Worm (Caenorhabditis elegans): Measurements from ENCODE around the gene Y50E8A.1.
"Not testable (repeated sequence)": the region's sequence is repeated elsewhere in the genome, so short reads cannot be mapped to it uniquely, and the experiment has no call there.

The Y50E8A.1 gene

DNA sequence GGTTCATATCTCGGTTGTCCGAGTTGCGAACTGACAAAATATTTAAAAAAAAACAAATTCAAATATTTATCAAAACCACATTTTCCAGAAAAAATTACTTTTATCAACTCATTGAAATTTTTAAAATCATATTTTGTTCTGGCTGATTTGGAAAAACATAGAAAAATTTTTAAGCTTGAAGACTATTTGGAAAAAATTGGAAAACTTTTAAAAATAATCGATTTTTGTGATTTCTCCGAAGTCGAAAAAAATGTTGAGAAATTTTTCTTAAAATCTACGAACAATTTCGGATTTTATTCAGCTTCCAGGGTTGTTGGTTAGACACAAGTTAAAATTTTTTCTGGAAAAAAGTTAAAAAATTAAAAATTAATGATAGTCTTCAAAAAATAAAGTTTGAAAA is 10.2 kb downstream of the Y50E8A.1 start, which contains the start of gene Y50E8A.5:
Gene Y50E8A.5, minus strand, starts transcription at position 101 of the 400 bp plus-strand sequence.
- TF ChIP-seq lin-13 (GFP tag; optimal IDR thresholded peaks at IDR 0.05) (no peak), Y55F3AM.14 (GFP tag; optimal IDR thresholded peaks at IDR 0.05) (no peak), R02D3.7 (tag; optimal IDR thresholded peaks at IDR 0.05) (no peak), dmd-4 (tag; optimal IDR thresholded peaks at IDR 0.05) (no peak), aly-2 (tag; optimal IDR thresholded peaks at IDR 0.05) (no peak), nhr-23 (tag; optimal IDR thresholded peaks at IDR 0.05) (no peak), gmeb-1 (tag; optimal IDR thresholded peaks at IDR 0.05) (no peak), ZK546.5 (tag; optimal IDR thresholded peaks at IDR 0.05) (no peak), lin-11 (tag; optimal IDR thresholded peaks at IDR 0.05) (no peak)

DNA sequence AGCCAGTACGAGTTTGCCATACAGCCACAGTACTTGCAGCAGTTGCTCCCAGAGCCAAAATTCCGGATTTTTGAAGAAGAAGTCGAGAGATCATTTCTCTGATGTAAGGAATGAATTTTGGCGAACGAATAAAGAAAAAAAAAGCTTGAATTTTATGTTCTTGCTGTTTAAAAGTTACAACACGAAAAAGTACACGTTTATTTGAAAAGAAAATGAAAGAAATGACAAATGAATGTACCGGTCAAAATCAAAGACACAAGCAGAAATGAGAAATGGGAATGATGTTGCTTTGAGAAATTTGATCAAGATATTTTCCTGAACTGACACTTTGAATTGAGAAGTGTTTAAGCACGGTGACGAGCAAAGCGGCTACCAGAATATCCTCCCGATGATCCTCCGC is 14.5 kb downstream of the Y50E8A.1 start, which contains the start of gene Y50E8A.6:
Gene Y50E8A.6, minus strand, starts transcription at position 101 of the 400 bp plus-strand sequence.
- TF ChIP-seq snpc-4 (tag; optimal IDR thresholded peaks at IDR 0.05) = no peak

DNA sequence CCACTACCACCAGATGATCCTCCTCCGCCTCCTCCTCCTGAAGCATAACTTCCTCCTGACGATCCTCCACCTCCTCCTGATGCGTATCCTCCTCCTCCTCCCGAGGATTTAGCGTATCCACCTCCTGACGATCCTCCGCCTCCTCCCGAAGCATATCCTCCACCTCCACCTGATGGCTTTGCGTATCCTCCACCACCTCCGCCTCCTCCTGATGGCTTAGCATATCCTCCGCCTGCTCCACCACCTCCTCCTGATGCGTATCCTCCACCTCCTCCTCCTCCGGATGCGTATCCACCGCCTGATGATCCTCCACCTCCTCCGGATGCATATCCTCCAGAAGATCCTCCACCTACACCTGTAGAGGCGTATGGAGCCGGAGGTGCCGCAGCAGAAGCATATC is 18.1 kb downstream of the Y50E8A.1 start:
- TF ChIP-seq peb-1 (tag; optimal IDR thresholded peaks at IDR 0.05) (no peak), C34F6.9 (tag; optimal IDR thresholded peaks at IDR 0.05) (no peak), mdl-1 (tag; optimal IDR thresholded peaks at IDR 0.05) (no peak)

DNA sequence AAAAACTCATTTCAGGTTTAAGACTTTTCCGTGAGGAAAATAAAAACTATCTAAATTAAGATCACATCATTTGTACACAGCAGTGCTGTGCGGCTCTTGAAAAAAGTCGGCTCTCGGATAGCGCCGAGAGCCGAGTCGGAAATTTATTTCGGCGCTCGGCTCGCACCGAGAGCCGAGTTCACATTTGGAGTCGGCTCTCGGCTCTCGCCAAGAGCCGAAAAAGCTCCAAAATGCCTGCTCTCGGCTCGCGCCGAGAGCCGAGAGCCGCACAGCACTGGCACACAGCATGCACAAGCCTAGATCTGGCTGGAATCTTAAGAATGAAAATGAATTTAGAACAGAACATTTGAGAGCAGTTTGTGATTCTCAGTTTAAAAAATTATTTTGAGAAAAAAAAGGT is 20.3 kb downstream of the Y50E8A.1 start:
- TF ChIP-seq aly-2 (tag; optimal IDR thresholded peaks at IDR 0.05) = no peak
- no peak for TF ChIP-seq nhr-11 (tag; optimal IDR thresholded peaks at IDR 0.05)
- TF ChIP-seq crh-2 (tag; optimal IDR thresholded peaks at IDR 0.05) = no peak
- no peak for TF ChIP-seq mdl-1 (tag; optimal IDR thresholded peaks at IDR 0.05)
- no peak for TF ChIP-seq mbf-1 (tag; optimal IDR thresholded peaks at IDR 0.05)
- TF ChIP-seq nhr-6 (tag; optimal IDR thresholded peaks at IDR 0.05) = no peak
- TF ChIP-seq unc-55 (GFP tag; optimal IDR thresholded peaks at IDR 0.05) = no peak
- TF ChIP-seq snpc-4 (tag; optimal IDR thresholded peaks at IDR 0.05) = no peak
- no peak for TF ChIP-seq C34F6.9 (tag; optimal IDR thresholded peaks at IDR 0.05)
- TF ChIP-seq mab-5 (tag; optimal IDR thresholded peaks at IDR 0.05) = no peak
- no peak for TF ChIP-seq nhr-12 (tag; optimal IDR thresholded peaks at IDR 0.05)
- TF ChIP-seq ztf-1 (GFP tag; conservative IDR thresholded peaks at IDR 0.05) = no peak
- no peak for TF ChIP-seq zag-1 (tag; optimal IDR thresholded peaks at IDR 0.05)
- no peak for TF ChIP-seq ztf-11 (tag; optimal IDR thresholded peaks at IDR 0.05)
- TF ChIP-seq alr-1 (tag; optimal IDR thresholded peaks at IDR 0.05) = no peak
- TF ChIP-seq unc-62 (GFP tag; optimal IDR thresholded peaks at IDR 0.05) = no peak
- no peak for TF ChIP-seq blmp-1 (tag; optimal IDR thresholded peaks at IDR 0.05; ENCODE audit: insufficient read depth)
- no peak for TF ChIP-seq nhr-10 (tag; optimal IDR thresholded peaks at IDR 0.05)
- no peak for TF ChIP-seq sma-3 (GFP tag; optimal IDR thresholded peaks at IDR 0.05)

DNA sequence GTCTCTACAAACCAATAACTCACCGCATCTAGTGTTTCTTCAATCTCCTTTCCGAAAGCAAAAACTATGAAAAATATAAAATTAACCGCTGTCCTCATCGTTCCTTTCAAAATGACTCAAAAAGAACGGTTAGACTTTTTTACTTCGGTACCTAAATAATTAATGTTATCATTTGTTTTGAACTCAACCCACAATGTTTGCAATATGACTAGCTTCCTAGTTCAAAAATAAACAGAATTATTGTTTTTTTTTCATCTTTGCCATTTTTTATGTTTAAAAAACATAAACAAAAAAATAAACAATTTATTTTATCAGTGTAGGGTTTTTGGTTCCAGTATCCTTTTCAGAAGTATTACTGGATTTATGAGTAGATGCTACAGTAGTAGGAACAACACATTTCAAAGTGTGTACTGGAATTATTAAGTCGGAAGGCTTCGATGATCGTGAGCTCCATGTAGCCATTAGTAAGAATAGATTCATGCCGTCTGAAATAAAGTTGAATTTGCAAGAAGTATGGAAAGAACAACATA is 22.0 kb downstream of the Y50E8A.1 start, which contains the start of the genes lipl-8 and Y50E8A.22:
Gene lipl-8, minus strand, starts transcription at position 101 of the 530 bp plus-strand sequence.
Gene Y50E8A.22, minus strand, starts transcription at position 480 of the 530 bp plus-strand sequence.
- no peak for TF ChIP-seq elt-1 (tag; optimal IDR thresholded peaks at IDR 0.05)
- no peak for TF ChIP-seq elt-3 (tag; optimal IDR thresholded peaks at IDR 0.05)
- no peak for TF ChIP-seq zag-1 (tag; optimal IDR thresholded peaks at IDR 0.05)
- TF ChIP-seq lin-39 (tag; optimal IDR thresholded peaks at IDR 0.05) = no peak
- no peak for TF ChIP-seq ceh-82 (tag; optimal IDR thresholded peaks at IDR 0.05)
- no peak for TF ChIP-seq ztf-11 (tag; optimal IDR thresholded peaks at IDR 0.05)
- no peak for TF ChIP-seq C34F6.9 (tag; optimal IDR thresholded peaks at IDR 0.05)
- no peak for TF ChIP-seq R02D3.7 (tag; optimal IDR thresholded peaks at IDR 0.05)
- TF ChIP-seq unc-55 (GFP tag; optimal IDR thresholded peaks at IDR 0.05) = no peak
- no peak for TF ChIP-seq ama-1 (optimal IDR thresholded peaks at IDR 0.05)
- no peak for TF ChIP-seq ztf-1 (GFP tag; conservative IDR thresholded peaks at IDR 0.05)
- no peak for TF ChIP-seq Y55F3AM.14 (GFP tag; optimal IDR thresholded peaks at IDR 0.05)
- TF ChIP-seq nhr-77 (tag; optimal IDR thresholded peaks at IDR 0.05) = no peak
- TF ChIP-seq aly-2 (tag; optimal IDR thresholded peaks at IDR 0.05) = no peak

DNA sequence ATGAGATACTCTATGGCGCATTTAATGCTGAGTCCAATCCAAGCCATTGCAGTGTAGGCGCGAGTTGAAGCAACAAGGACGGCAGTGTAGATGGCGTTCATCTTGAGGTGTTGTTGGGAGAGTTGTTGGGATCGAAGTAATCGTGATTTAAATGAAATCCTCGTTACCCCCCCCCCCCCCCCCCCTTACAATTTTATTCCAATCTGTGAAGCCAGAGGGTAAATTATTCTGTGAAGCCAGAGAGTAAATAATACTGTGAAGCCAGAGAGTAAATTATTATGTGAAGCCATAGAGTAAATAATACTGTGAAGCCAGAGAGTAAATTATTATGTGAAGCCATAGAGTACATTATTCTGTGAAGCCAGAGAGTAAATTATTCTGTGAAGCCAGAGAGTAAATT is 23.7 kb downstream of the Y50E8A.1 start, which contains the start of gene nspa-10:
Gene nspa-10, minus strand, starts transcription at position 101 of the 400 bp plus-strand sequence.
- TF ChIP-seq lin-39, nhr-12, ceh-82 (tag; optimal IDR thresholded peaks at IDR 0.05): not testable (repeated sequence)

Data from whole organism, L2 larva.